Fruit fly (Drosophila melanogaster): Measurements from ENCODE around the gene CG13708.

DNA sequence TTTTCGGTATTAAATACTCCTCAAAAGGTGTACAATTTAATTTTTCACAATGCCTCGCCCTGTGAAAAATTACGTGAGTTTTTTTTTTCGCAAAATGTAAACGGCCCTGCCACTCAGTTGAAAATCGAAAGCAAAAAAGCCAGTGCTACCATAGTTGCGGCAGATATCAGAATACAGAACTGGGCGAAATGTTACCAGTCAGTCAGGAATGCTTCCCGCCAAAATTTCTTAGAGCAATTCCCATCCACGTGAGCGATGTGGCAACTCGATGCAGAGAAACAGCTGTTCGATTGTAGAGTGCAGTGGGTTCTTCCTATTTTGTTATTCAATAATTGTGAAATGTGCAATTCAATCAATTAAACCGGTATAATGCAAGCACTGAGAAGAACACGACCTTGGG lies 7.8 kb downstream of the CG13708 start, which contains the start of the genes Dhc64C and LeuRS-m:
- no peak for TF ChIP-seq CG8388 (GFP tag; optimal IDR thresholded peaks at IDR 0.05)
- peak; percentile 16 for TF ChIP-seq Max (GFP tag; optimal IDR thresholded peaks at IDR 0.05)
- no peak for TF ChIP-seq lab (GFP tag; optimal IDR thresholded peaks at IDR 0.05)
- TF ChIP-seq hbn (GFP tag; IDR thresholded peaks at IDR 0.05; ENCODE audit: partially characterized antibody) = no peak
- no peak for TF ChIP-seq Lim3 (GFP tag; IDR thresholded peaks at IDR 0.05)
- TF ChIP-seq Usf (GFP tag; optimal IDR thresholded peaks at IDR 0.05) = no peak
